Fruit fly (Drosophila melanogaster): Measurements from ENCODE around the gene amd.

amd gene

dm6 chr2L:19138361-19139041, 28.5 kb downstream of the amd start (continued):
- TF ChIP-seq CG10462 (GFP tag; optimal IDR thresholded peaks at IDR 0.05): no peak
- no peak for TF ChIP-seq CG4328 (GFP tag; optimal IDR thresholded peaks at IDR 0.05)
- no peak for TF ChIP-seq CG16813 (GFP tag; IDR thresholded peaks at IDR 0.05; ENCODE audit: partially characterized antibody)
- TF ChIP-seq Sry-β (GFP tag; optimal IDR thresholded peaks at IDR 0.05): no peak
- TF ChIP-seq Hr51 (GFP tag; optimal IDR thresholded peaks at IDR 0.05): peak in 1 of 2 experiments; percentile 23
- no peak for TF ChIP-seq Doc3 (GFP tag; IDR thresholded peaks at IDR 0.05; ENCODE audit: partially characterized antibody)
- no peak for TF ChIP-seq zf30C (GFP tag; optimal IDR thresholded peaks at IDR 0.05)
- no peak for TF ChIP-seq CG3995 (GFP tag; optimal IDR thresholded peaks at IDR 0.05)
- TF ChIP-seq Med (GFP tag): peak; percentile 60
- no peak for TF ChIP-seq CG17612 (GFP tag; IDR thresholded peaks at IDR 0.05)
- no peak for TF ChIP-seq CG4424 (GFP tag; optimal IDR thresholded peaks at IDR 0.05)
- no peak for TF ChIP-seq Elba2 (GFP tag; optimal IDR thresholded peaks at IDR 0.05)
- no peak for TF ChIP-seq CG17912 (GFP tag; optimal IDR thresholded peaks at IDR 0.05)
- no peak for TF ChIP-seq CG9797 (GFP tag; optimal IDR thresholded peaks at IDR 0.05)
- no peak for TF ChIP-seq CG9215 (GFP tag; IDR thresholded peaks at IDR 0.05)
- no peak for TF ChIP-seq CG5180 (GFP tag; optimal IDR thresholded peaks at IDR 0.05)
- TF ChIP-seq Sox100B (GFP tag; optimal IDR thresholded peaks at IDR 0.05): peak; percentile 13
- no peak for TF ChIP-seq Usf (GFP tag; optimal IDR thresholded peaks at IDR 0.05)
- TF ChIP-seq Spps (tag; optimal IDR thresholded peaks at IDR 0.05): no peak
- TF ChIP-seq ATbp (GFP tag; optimal IDR thresholded peaks at IDR 0.05): peak; percentile 33
- TF ChIP-seq H2.0 (GFP tag; IDR thresholded peaks at IDR 0.05): no peak
- peak in 1 of 2 experiments; percentile 21 for TF ChIP-seq dpn (GFP tag; optimal IDR thresholded peaks at IDR 0.05)
- TF ChIP-seq tll (GFP tag; optimal IDR thresholded peaks at IDR 0.05): no peak
- TF ChIP-seq CG10543 (GFP tag; optimal IDR thresholded peaks at IDR 0.05): no peak
- no peak for TF ChIP-seq Atf3 (GFP tag; optimal IDR thresholded peaks at IDR 0.05)
- no peak for TF ChIP-seq Stat92E (GFP tag; optimal IDR thresholded peaks at IDR 0.05)
- TF ChIP-seq CG7372 (GFP tag; IDR thresholded peaks at IDR 0.05): no peak
- TF ChIP-seq pfk (GFP tag; optimal IDR thresholded peaks at IDR 0.05): peak; percentile 70
- TF ChIP-seq ci (GFP tag; IDR thresholded peaks at IDR 0.05): no peak
- no peak for TF ChIP-seq ab (GFP tag; optimal IDR thresholded peaks at IDR 0.05)
- no peak for TF ChIP-seq CG3847 (GFP tag; IDR thresholded peaks at IDR 0.05)
- TF ChIP-seq gce (GFP tag; IDR thresholded peaks at IDR 0.05): no peak
- TF ChIP-seq CG11723 (GFP tag; optimal IDR thresholded peaks at IDR 0.05): no peak
- no peak for TF ChIP-seq CG9876 (GFP tag; optimal IDR thresholded peaks at IDR 0.05)
- no peak for TF ChIP-seq CG13296 (GFP tag; optimal IDR thresholded peaks at IDR 0.05)
- TF ChIP-seq CG15479 (GFP tag; optimal IDR thresholded peaks at IDR 0.05): no peak
- no peak for TF ChIP-seq slbo (GFP tag; IDR thresholded peaks at IDR 0.05)
- TF ChIP-seq z (GFP tag; IDR thresholded peaks at IDR 0.05): 0 out of 3 replicates have a peak, but pooled peaks have one; percentile 27
- no peak for TF ChIP-seq NFAT (GFP tag; IDR thresholded peaks at IDR 0.05)
- no peak for TF ChIP-seq Neu2 (GFP tag; optimal IDR thresholded peaks at IDR 0.05; ENCODE audit: borderline replicate concordance)
- TF ChIP-seq CG14860 (GFP tag; IDR thresholded peaks at IDR 0.05; ENCODE audit: partially characterized antibody): no peak
- TF ChIP-seq CG1647 (GFP tag; optimal IDR thresholded peaks at IDR 0.05): no peak
- no peak for TF ChIP-seq CG4854 (GFP tag; optimal IDR thresholded peaks at IDR 0.05)
- TF ChIP-seq CG9609 (GFP tag; optimal IDR thresholded peaks at IDR 0.05): no peak
- TF ChIP-seq onecut (GFP tag; IDR thresholded peaks at IDR 0.05): peak; percentile 48
- no peak for TF ChIP-seq CG7963 (GFP tag; IDR thresholded peaks at IDR 0.05; ENCODE audit: partially characterized antibody)
- TF ChIP-seq CG17359 (tag; optimal IDR thresholded peaks at IDR 0.05): peak; percentile 24
- TF ChIP-seq nmo (GFP tag; optimal IDR thresholded peaks at IDR 0.05): peak; percentile 9
- no peak for TF ChIP-seq CG14050 (GFP tag; IDR thresholded peaks at IDR 0.05)
